Worm (Caenorhabditis elegans): ENCODE results near the gene C17B7.8.

DNA sequence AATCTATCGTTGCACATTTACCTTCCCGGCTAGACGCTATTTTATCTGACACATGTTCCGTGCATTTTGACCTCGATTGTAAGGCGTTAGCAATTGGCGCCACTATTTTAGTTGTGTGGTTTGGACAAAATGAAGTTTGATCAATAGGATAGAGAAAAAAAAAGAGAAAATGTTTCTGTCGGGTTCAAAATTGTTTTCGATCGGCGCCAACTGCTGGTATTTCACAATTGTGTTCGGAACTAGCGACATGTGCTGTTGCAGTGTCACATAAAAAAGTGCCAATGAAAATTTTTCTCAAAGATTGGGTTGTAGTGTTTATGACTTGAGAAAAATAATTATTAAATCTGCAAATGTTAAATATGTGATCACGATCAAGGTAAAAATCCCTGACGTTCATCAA is 44.9 kb downstream of the C17B7.8 start:
- TF ChIP-seq ztf-29 (GFP tag; IDR thresholded peaks at IDR 0.05): no peak
- no peak for TF ChIP-seq flt-1 (GFP tag; IDR thresholded peaks at IDR 0.05)
- no peak for TF ChIP-seq med-1 (GFP tag; optimal IDR thresholded peaks at IDR 0.05; ENCODE audit: insufficient read depth)
- no peak for TF ChIP-seq klf-2 (GFP tag; conservative IDR thresholded peaks at IDR 0.05)
- TF ChIP-seq cog-1 (tag; optimal IDR thresholded peaks at IDR 0.05): no peak
- no peak for TF ChIP-seq tab-1 (GFP tag; IDR thresholded peaks at IDR 0.05)
- no peak for TF ChIP-seq ref-1 (GFP tag; conservative IDR thresholded peaks at IDR 0.05)

Data from whole organism, midembryonic.